Worm (Caenorhabditis elegans) whole organism, midembryonic: ENCODE measurements around the gene srw-41.

Experiments
- T22C8.4 ChIP-seq: fragments of 200-800 bp; sonication (Bioruptor generic); IDR thresholded peaks from 2 replicates; pipeline ENCODE4 v1.3.6; 2022; ENCODE audit warnings: missing genetic modification characterization, missing compliant biosample characterization
- klf-2 ChIP-seq: fragments of 200-800 bp; sonication (Bioruptor generic); conservative IDR thresholded peaks from 2 replicates; pipeline ENCODE4 v1.3.6; 2022; ENCODE audit warnings: missing genetic modification reagents, missing genetic modification characterization, missing compliant biosample characterization
- ref-1 ChIP-seq: fragments of 200-800 bp; sonication (Bioruptor generic); conservative IDR thresholded peaks from 2 replicates; pipeline ENCODE4 v1.3.6; 2022; ENCODE audit warnings: missing genetic modification reagents, missing genetic modification characterization, missing compliant biosample characterization
- tab-1 ChIP-seq: fragments of 200-800 bp; sonication (Bioruptor generic); IDR thresholded peaks from 2 replicates; pipeline ENCODE4 v1.3.6; 2022; ENCODE audit warnings: missing genetic modification characterization, missing compliant biosample characterization
- ztf-29 ChIP-seq: fragments of 200-800 bp; sonication (Bioruptor generic); IDR thresholded peaks from 2 replicates; pipeline ENCODE4 v1.3.6; 2022; ENCODE audit warnings: missing genetic modification reagents, missing genetic modification characterization, missing compliant biosample characterization

DNA sequence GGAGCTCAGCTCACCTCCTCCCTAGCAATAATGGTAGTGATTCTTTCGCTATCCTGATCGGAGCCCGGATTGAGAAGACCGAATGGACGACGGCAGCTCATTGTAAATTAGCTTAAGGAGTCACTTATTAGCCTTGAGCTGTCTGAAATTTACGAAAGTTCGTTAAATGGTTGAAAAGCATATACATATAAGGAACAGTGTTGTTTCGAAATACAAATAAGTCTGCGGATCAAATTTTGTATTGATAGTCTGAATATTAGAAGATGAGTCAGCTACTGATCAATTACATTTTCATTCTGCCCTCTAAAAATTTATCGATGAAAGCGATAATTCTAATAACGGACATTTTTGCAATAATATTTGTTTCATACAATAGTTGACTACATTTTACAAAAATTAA lies 30.6 kb upstream of the srw-41 start, which contains the start of gene F14F8.14:
- TF ChIP-seq T22C8.4 (GFP tag; lab: Robert Waterston, UW) (no peak), ztf-29 (GFP tag; lab: Robert Waterston, UW) (no peak), ref-1 (GFP tag; lab: Robert Waterston, UW) (no peak), tab-1 (no peak), klf-2 (no peak)
